Fruit fly (Drosophila melanogaster) whole organism, embryonic: ENCODE measurements around the gene fwd.
A peak's percentile ranks its signal among the peaks of the same experiment; 100 is the strongest.

ENCODE experiments used
- Antp ChIP-seq: fragments of 200-800 bp; sonication (Bioruptor generic); optimal IDR thresholded peaks from 3 replicates; lab custom pipeline; 2016; ENCODE audit warnings: missing biosample characterization, missing genetic modification characterization
- CG10366 ChIP-seq: fragments of 200-800 bp; sonication (Bioruptor generic); IDR thresholded peaks from 2 replicates; pipeline ENCODE4 v1.3.6; 2022; ENCODE audit warnings: missing biosample characterization, missing genetic modification characterization
- CG10654 ChIP-seq: fragments of 200-800 bp; sonication (Bioruptor generic); optimal IDR thresholded peaks from 2 replicates; lab custom pipeline; 2016; ENCODE audit warnings: missing biosample characterization, missing genetic modification characterization
- CG11560 ChIP-seq: fragments of 200-800 bp; sonication (Bioruptor generic); IDR thresholded peaks from 3 replicates; pipeline ENCODE4 v1.3.6; 2022; ENCODE audit warnings: missing biosample characterization, missing genetic modification characterization
- CG1529 ChIP-seq: fragments of 200-800 bp; sonication (Bioruptor generic); optimal IDR thresholded peaks from 3 replicates; lab custom pipeline; 2018; ENCODE audit warnings: missing biosample characterization, missing genetic modification characterization
- CG30020 ChIP-seq: fragments of 200-800 bp; optimal IDR thresholded peaks from 2 replicates; lab custom pipeline; 2019; ENCODE audit warnings: missing biosample characterization, mild to moderate bottlenecking, missing genetic modification characterization, moderate library complexity
- CG31365 ChIP-seq: fragments of 200-800 bp; sonication (Bioruptor generic); optimal IDR thresholded peaks from 2 replicates; lab custom pipeline; 2018; ENCODE audit warnings: missing biosample characterization, mild to moderate bottlenecking, missing genetic modification characterization
- CG4282 ChIP-seq: fragments of 200-800 bp; sonication (Bioruptor generic); optimal IDR thresholded peaks from 2 replicates; lab custom pipeline; 2016; ENCODE audit warnings: missing biosample characterization, missing genetic modification characterization
- CG4328 ChIP-seq: fragments of 200-800 bp; sonication (Bioruptor generic); optimal IDR thresholded peaks from 3 replicates; lab custom pipeline; 2017; ENCODE audit warnings: missing biosample characterization, missing genetic modification reagents, missing genetic modification characterization
- CG4424 ChIP-seq: fragments of 200-800 bp; sonication (Bioruptor generic); optimal IDR thresholded peaks from 3 replicates; lab custom pipeline; 2016; ENCODE audit warnings: missing biosample characterization, missing genetic modification characterization
- CG4730 ChIP-seq: fragments of 200-800 bp; sonication (Bioruptor generic); IDR thresholded peaks from 2 replicates; pipeline ENCODE4 v1.3.6; 2022; ENCODE audit warnings: missing biosample characterization, missing genetic modification characterization
- CG6765 ChIP-seq: fragments of 200-800 bp; sonication (Bioruptor generic); optimal IDR thresholded peaks from 3 replicates; lab custom pipeline; 2017; ENCODE audit warnings: missing biosample characterization, mild to moderate bottlenecking, missing genetic modification characterization
- CG6813 ChIP-seq: fragments of 200-800 bp; sonication (Bioruptor generic); optimal IDR thresholded peaks from 2 replicates; lab custom pipeline; 2017; ENCODE audit warnings: missing biosample characterization, missing genetic modification characterization, mild to moderate bottlenecking, moderate library complexity, missing genetic modification reagents
- CG7987 ChIP-seq: fragments of 200-800 bp; sonication (Bioruptor generic); optimal IDR thresholded peaks from 2 replicates; lab custom pipeline; 2018; ENCODE audit warnings: missing biosample characterization, mild to moderate bottlenecking, missing genetic modification characterization, moderate library complexity
- CG8281 ChIP-seq: fragments of 200-800 bp; sonication (Bioruptor generic); optimal IDR thresholded peaks from 2 replicates; lab custom pipeline; 2018; ENCODE audit warnings: missing biosample characterization, mild to moderate bottlenecking, missing genetic modification characterization, moderate library complexity
- CG9932 ChIP-seq: fragments of 200-800 bp; sonication (Bioruptor generic); IDR thresholded peaks from 2 replicates; pipeline ENCODE4 v1.3.6; 2022; ENCODE audit warnings: missing biosample characterization, missing genetic modification characterization
- CrebB ChIP-seq: fragments of 200-800 bp; sonication (Bioruptor generic); optimal IDR thresholded peaks from 3 replicates; lab custom pipeline; 2018; ENCODE audit warnings: missing biosample characterization, mild to moderate bottlenecking, missing genetic modification characterization
- D19A ChIP-seq: fragments of 200-800 bp; optimal IDR thresholded peaks from 3 replicates; lab custom pipeline; 2019; ENCODE audit warnings: missing biosample characterization, mild to moderate bottlenecking, missing genetic modification characterization, moderate library complexity
- Dip2 ChIP-seq: fragments of 200-800 bp; sonication (Bioruptor generic); IDR thresholded peaks from 2 replicates; pipeline ENCODE4 v1.3.6; 2022; ENCODE audit warnings: missing biosample characterization, missing genetic modification characterization
- Doc2 ChIP-seq: fragments of 200-800 bp; sonication (Bioruptor generic); IDR thresholded peaks from 2 replicates; pipeline ENCODE4 v1.3.6; 2022; ENCODE audit warnings: missing biosample characterization, missing genetic modification characterization
- ERR ChIP-seq: fragments of 200-800 bp; sonication (Bioruptor generic); optimal IDR thresholded peaks from 2 replicates; lab custom pipeline; 2016; ENCODE audit warnings: missing biosample characterization, missing genetic modification characterization
- HHEX ChIP-seq: fragments of 200-800 bp; sonication (Bioruptor generic); optimal IDR thresholded peaks from 3 replicates; lab custom pipeline; 2017; ENCODE audit warnings: missing biosample characterization, mild to moderate bottlenecking, missing genetic modification characterization, missing genetic modification reagents
- HLHmδ ChIP-seq: fragments of 200-800 bp; sonication (Bioruptor generic); optimal IDR thresholded peaks from 2 replicates; lab custom pipeline; 2018; ENCODE audit warnings: missing biosample characterization, mild to moderate bottlenecking, missing genetic modification characterization, moderate library complexity
- Kr ChIP-seq: fragments of 200-800 bp; sonication (Bioruptor generic); optimal IDR thresholded peaks from 2 replicates; lab custom pipeline; 2017; ENCODE audit warnings: missing biosample characterization, mild to moderate bottlenecking, missing genetic modification characterization
- Meics ChIP-seq: fragments of 200-800 bp; sonication (Bioruptor generic); optimal IDR thresholded peaks from 2 replicates; lab custom pipeline; 2017; ENCODE audit warnings: missing biosample characterization, mild to moderate bottlenecking, missing genetic modification characterization
- Myb ChIP-seq: fragments of 200-800 bp; sonication (Bioruptor generic); optimal IDR thresholded peaks from 2 replicates; lab custom pipeline; 2016; ENCODE audit warnings: missing biosample characterization, missing genetic modification characterization
- NC2β ChIP-seq: fragments of 200-800 bp; sonication (Bioruptor generic); optimal IDR thresholded peaks from 2 replicates; lab custom pipeline; 2016; ENCODE audit warnings: missing biosample characterization, missing genetic modification characterization
- Nf-YC ChIP-seq: fragments of 200-800 bp; optimal IDR thresholded peaks from 3 replicates; lab custom pipeline; 2019; ENCODE audit warnings: missing biosample characterization, mild to moderate bottlenecking, missing genetic modification characterization, moderate library complexity
- Sox100B ChIP-seq: fragments of 200-800 bp; sonication (Bioruptor generic); optimal IDR thresholded peaks from 3 replicates; lab custom pipeline; 2018; ENCODE audit warnings: missing biosample characterization, mild to moderate bottlenecking, missing genetic modification characterization
- YL-1 ChIP-seq: fragments of 200-800 bp; sonication (Bioruptor generic); optimal IDR thresholded peaks from 3 replicates; lab custom pipeline; 2017; ENCODE audit warnings: missing biosample characterization, mild to moderate bottlenecking, missing genetic modification characterization
- aop ChIP-seq: fragments of 200-800 bp; sonication (Bioruptor generic); IDR thresholded peaks from 2 replicates; pipeline ENCODE4 v1.3.6; 2022; ENCODE audit warnings: missing biosample characterization, missing genetic modification characterization
- ash1 ChIP-seq: fragments of 200-800 bp; sonication (Bioruptor generic); optimal IDR thresholded peaks from 2 replicates; lab custom pipeline; 2018; ENCODE audit warnings: missing biosample characterization, mild to moderate bottlenecking, missing genetic modification characterization
- chif ChIP-seq, 2 experiments: fragments of 200-800 bp; sonication (Bioruptor generic); optimal IDR thresholded peaks; 3 replicates each; lab custom pipeline; 2016; ENCODE audit warnings: missing biosample characterization in 2 of 2, missing genetic modification characterization in 2 of 2
- dati ChIP-seq: fragments of 200-800 bp; sonication (Bioruptor generic); IDR thresholded peaks from 2 replicates; pipeline ENCODE4 v1.3.6; 2022; ENCODE audit warnings: missing biosample characterization, missing genetic modification characterization
- dimm ChIP-seq: fragments of 200-800 bp; sonication (Bioruptor generic); IDR thresholded peaks from 2 replicates; pipeline ENCODE4 v1.3.6; 2022; ENCODE audit warnings: missing biosample characterization, missing genetic modification characterization
- dmrt99B ChIP-seq: fragments of 200-800 bp; sonication (Bioruptor generic); optimal IDR thresholded peaks from 2 replicates; lab custom pipeline; 2018; ENCODE audit warnings: missing biosample characterization, mild to moderate bottlenecking, missing genetic modification characterization, moderate library complexity
- emc ChIP-seq: fragments of 200-800 bp; sonication (Bioruptor generic); optimal IDR thresholded peaks from 2 replicates; lab custom pipeline; 2016; ENCODE audit warnings: missing biosample characterization, missing genetic modification characterization
- eve ChIP-seq, 2 experiments: fragments of >200 bp; optimal IDR thresholded peaks; 2 replicates each; lab custom pipeline; 2017; ENCODE audit warnings: missing biosample characterization in 2 of 2, missing genetic modification characterization in 2 of 2
- ftz-f1 ChIP-seq: fragments of 200-800 bp; sonication (Bioruptor generic); optimal IDR thresholded peaks from 2 replicates; lab custom pipeline; 2016; ENCODE audit warnings: missing biosample characterization, missing genetic modification characterization
- gem ChIP-seq: fragments of 200-800 bp; sonication (Bioruptor generic); optimal IDR thresholded peaks from 2 replicates; lab custom pipeline; 2019; ENCODE audit warnings: missing biosample characterization, mild to moderate bottlenecking, missing genetic modification characterization, moderate library complexity
- ind ChIP-seq: fragments of 200-800 bp; sonication (Bioruptor generic); optimal IDR thresholded peaks from 3 replicates; lab custom pipeline; 2016; ENCODE audit warnings: missing biosample characterization, missing genetic modification characterization
- insv ChIP-seq, 2 experiments: fragments of 200-800 bp; sonication (Bioruptor generic); optimal IDR thresholded peaks; 3 replicates each; lab custom pipeline; 2016 to 2018; ENCODE audit warnings: missing biosample characterization in 2 of 2, missing genetic modification characterization in 2 of 2
- lola ChIP-seq, 3 experiments: fragments of >200 bp in 2 of 3; fragments of 200-800 bp in 1 of 3; sonication (Bioruptor generic) in 1 of 3; optimal IDR thresholded peaks; 2 replicates each; lab custom pipeline; 2017 to 2019; ENCODE audit warnings: missing biosample characterization in 3 of 3, missing genetic modification characterization in 3 of 3, mild to moderate bottlenecking in 1 of 3, moderate library complexity in 1 of 3
- mam ChIP-seq: fragments of 200-800 bp; sonication (Bioruptor generic); optimal IDR thresholded peaks from 3 replicates; lab custom pipeline; 2016; ENCODE audit warnings: missing biosample characterization, missing genetic modification characterization
- rib ChIP-seq: fragments of 200-800 bp; sonication (Bioruptor generic); IDR thresholded peaks from 2 replicates; pipeline ENCODE4 v1.3.6; 2022; ENCODE audit warnings: missing biosample characterization, missing genetic modification characterization
- sens ChIP-seq: fragments of 200-800 bp; sonication (Bioruptor generic); peaks from one replicate; lab custom pipeline; 2016; ENCODE audit warnings: missing biosample characterization, missing genetic modification characterization
- sens-2 ChIP-seq: fragments of 200-800 bp; sonication (Bioruptor generic); IDR thresholded peaks from 2 replicates; pipeline ENCODE4 v1.3.6; 2022; ENCODE audit warnings: missing biosample characterization, missing genetic modification characterization
- slou ChIP-seq: fragments of 200-800 bp; sonication (Bioruptor generic); optimal IDR thresholded peaks from 3 replicates; lab custom pipeline; 2016; ENCODE audit warnings: missing biosample characterization, missing genetic modification characterization
- sr ChIP-seq: fragments of 200-800 bp; sonication (Bioruptor generic); IDR thresholded peaks from 3 replicates; pipeline ENCODE4 v1.3.6; 2022; ENCODE audit warnings: missing biosample characterization, missing genetic modification characterization
- yki ChIP-seq: fragments of >200 bp; optimal IDR thresholded peaks from 3 replicates; lab custom pipeline; 2018
- z ChIP-seq: fragments of 200-800 bp; sonication (Bioruptor generic); IDR thresholded peaks from 3 replicates; pipeline ENCODE4 v1.3.6; 2022; ENCODE audit warnings: missing biosample characterization, missing genetic modification characterization

Gene fwd

DNA sequence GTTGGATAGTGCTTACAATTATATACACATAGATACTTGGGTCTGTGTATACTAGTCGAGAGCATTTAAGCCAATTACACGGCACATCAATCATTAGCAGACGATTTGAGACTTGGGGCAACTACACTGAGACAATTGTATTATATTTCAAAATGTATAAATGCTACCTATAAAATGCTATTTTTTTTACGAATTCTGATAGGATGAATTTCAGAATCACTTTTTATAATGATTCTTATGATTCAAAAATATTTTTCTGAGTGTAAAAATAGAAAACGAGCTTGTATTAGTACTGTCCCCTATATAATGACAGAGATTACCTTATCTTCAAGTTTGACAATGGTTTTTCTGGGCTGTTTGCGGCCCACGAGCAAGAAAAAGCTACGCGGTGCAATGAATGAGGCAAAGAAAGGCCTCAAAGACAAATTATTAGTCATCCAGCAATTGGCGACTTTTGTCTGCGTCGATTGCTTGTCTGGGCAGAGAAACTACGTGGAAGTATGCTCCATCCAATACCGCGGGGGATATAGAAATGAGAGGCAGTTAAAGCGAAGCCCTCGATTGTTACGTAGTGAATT lies 31.1 kb upstream of the fwd start (continued):
- no peak for TF ChIP-seq ind (GFP tag; lab: Kevin White, UChicago)
- no peak for TF ChIP-seq sens-2 (GFP tag; lab: Robert Waterston, UW)
- no peak for TF ChIP-seq sr (GFP tag; lab: Robert Waterston, UW)
- TF ChIP-seq CG1529 (GFP tag; lab: Kevin White, UChicago): no peak
- TF ChIP-seq CG8281 (tag; lab: Kevin White, UChicago): peak; percentile 23
- no peak for TF ChIP-seq Sox100B (GFP tag; lab: Kevin White, UChicago)
- TF ChIP-seq yki (lab: Kevin White, UChicago): no peak
- peak; percentile 84 for TF ChIP-seq gem (tag; lab: Kevin White, UChicago)
- TF ChIP-seq NC2β (GFP tag; lab: Kevin White, UChicago): no peak
- peak; percentile 36 for TF ChIP-seq CG10654 (GFP tag; lab: Kevin White, UChicago)
- TF ChIP-seq rib (GFP tag; lab: Robert Waterston, UW): peak; percentile 77
- TF ChIP-seq CG4730: peak; percentile 72
- TF ChIP-seq ftz-f1 (GFP tag; lab: Kevin White, UChicago): no peak
- peak; percentile 89 for TF ChIP-seq dmrt99B (tag; lab: Kevin White, UChicago)
- no peak for TF ChIP-seq HLHmδ (GFP tag; lab: Kevin White, UChicago)
- TF ChIP-seq YL-1 (GFP tag; lab: Kevin White, UChicago): no peak
- peak; percentile 63; the same call in 1 of the 2 replicates for TF ChIP-seq dimm (GFP tag; lab: Robert Waterston, UW)
- TF ChIP-seq chif (GFP tag; optimal IDR thresholded peaks at IDR 0.05; lab: Kevin White, UChicago): peak in 1 of 2 experiments; percentile 32
- no peak for TF ChIP-seq CG6813
- no peak for TF ChIP-seq insv (GFP tag; optimal IDR thresholded peaks at IDR 0.05; lab: Kevin White, UChicago)
- peak; percentile 62; the same call in 1 of the 2 replicates for TF ChIP-seq dati (GFP tag; lab: Robert Waterston, UW)
- TF ChIP-seq slou (GFP tag; lab: Kevin White, UChicago): no peak
- no peak for TF ChIP-seq Nf-YC
- TF ChIP-seq, all 482 proteins: peak for 273

DNA sequence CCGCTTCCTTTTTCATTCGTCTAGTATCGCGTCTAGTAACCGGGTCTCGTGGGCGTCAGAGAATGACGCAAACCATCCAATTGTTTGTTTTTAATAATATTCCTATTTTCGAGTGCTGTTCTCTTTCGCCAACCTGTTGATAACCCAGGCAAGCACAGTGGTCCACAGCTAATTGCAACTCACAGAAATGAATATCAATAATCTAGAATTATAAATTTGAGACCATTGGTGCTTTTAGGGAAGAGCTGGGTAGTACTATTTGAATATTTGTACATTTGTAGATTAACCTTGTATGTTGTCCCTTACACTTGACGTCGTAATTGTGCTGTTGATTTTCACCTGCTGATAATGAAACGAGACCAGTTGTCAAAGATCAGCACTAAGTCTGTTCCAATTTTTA lies 30.1 kb upstream of the fwd start:
- TF ChIP-seq Myb (no peak), CG4424 (GFP tag; lab: Kevin White, UChicago) (no peak), CG4328 (GFP tag; lab: Kevin White, UChicago) (no peak), CG4282 (GFP tag; lab: Kevin White, UChicago) (no peak), CG6765 (no peak), D19A (tag; lab: Kevin White, UChicago) (no peak), CG11560 (no peak), Antp (GFP tag; lab: Kevin White, UChicago) (no peak), sens (peak; percentile 84), mam (GFP tag; lab: Kevin White, UChicago) (peak; percentile 15), CrebB (tag; lab: Kevin White, UChicago) (no peak), Kr (no peak), eve (GFP tag; optimal IDR thresholded peaks at IDR 0.05; lab: Kevin White, UChicago) (no peak), CG31365 (tag; lab: Kevin White, UChicago) (no peak), Doc2 (GFP tag; lab: Robert Waterston, UW) (no peak), CG30020 (no peak), CG7987 (no peak), z (no peak), ERR (GFP tag; lab: Kevin White, UChicago) (peak; percentile 39), CG9932 (GFP tag; lab: Robert Waterston, UW) (no peak), CG10366 (no peak), lola (GFP tag; optimal IDR thresholded peaks at IDR 0.05; lab: Kevin White, UChicago) (no peak), sr (GFP tag; lab: Robert Waterston, UW) (no peak), Meics (GFP tag; lab: Kevin White, UChicago) (peak; percentile 1), dati (GFP tag; lab: Robert Waterston, UW) (no peak), HHEX (GFP tag; lab: Kevin White, UChicago) (peak; percentile 14), emc (GFP tag; lab: Kevin White, UChicago) (no peak), ash1 (GFP tag; lab: Kevin White, UChicago) (no peak), aop (GFP tag; lab: Robert Waterston, UW) (no peak), Dip2 (GFP tag; lab: Robert Waterston, UW) (no peak)
